Fruit fly (Drosophila melanogaster): Measurements from ENCODE around the gene vret.

The vret gene

DNA sequence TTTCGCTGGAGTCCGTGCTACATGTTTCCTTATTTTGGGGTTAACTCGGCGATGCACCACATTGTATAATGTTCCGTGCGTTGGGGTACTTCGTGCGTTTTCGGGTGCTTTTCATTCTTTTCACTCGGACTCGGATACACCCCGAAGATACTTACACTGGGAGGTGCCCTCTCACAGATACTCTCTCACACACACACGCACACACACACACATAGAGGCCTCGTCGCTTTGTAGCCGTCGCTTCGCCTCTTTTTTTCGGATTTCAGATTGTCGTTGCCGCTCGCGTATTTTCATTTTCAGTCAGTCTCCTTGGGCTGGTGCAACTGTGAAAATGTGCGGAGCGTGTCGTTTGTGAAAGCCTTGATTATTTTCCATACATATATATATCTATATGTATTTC lies 36.0 kb upstream of the vret start (continued):
- TF ChIP-seq odd (GFP tag; optimal IDR thresholded peaks at IDR 0.05) (peak; percentile 14), Stat92E (GFP tag; optimal IDR thresholded peaks at IDR 0.05) (peak in 1 of 3 experiments; percentile 36), CG12104 (GFP tag; optimal IDR thresholded peaks at IDR 0.05) (no peak), D19B (GFP tag; optimal IDR thresholded peaks at IDR 0.05) (no peak), tin (GFP tag; optimal IDR thresholded peaks at IDR 0.05) (peak; percentile 4), aop (GFP tag; IDR thresholded peaks at IDR 0.05) (no peak), Dp (GFP tag; optimal IDR thresholded peaks at IDR 0.05) (no peak), otp (GFP tag; IDR thresholded peaks at IDR 0.05) (no peak), CG7357 (GFP tag; IDR thresholded peaks at IDR 0.05) (no peak), jing (GFP tag; optimal IDR thresholded peaks at IDR 0.05) (no peak), Hmx (GFP tag; optimal IDR thresholded peaks at IDR 0.05) (no peak), CG11398 (GFP tag; optimal IDR thresholded peaks at IDR 0.05) (no peak), CG11456 (GFP tag; IDR thresholded peaks at IDR 0.05) (no peak), CG6689 (GFP tag; IDR thresholded peaks at IDR 0.05) (no peak), CG11723 (GFP tag; optimal IDR thresholded peaks at IDR 0.05) (no peak), Atf6 (GFP tag; IDR thresholded peaks at IDR 0.05) (peak; percentile 68; the same call in 1 of the 2 replicates)

DNA sequence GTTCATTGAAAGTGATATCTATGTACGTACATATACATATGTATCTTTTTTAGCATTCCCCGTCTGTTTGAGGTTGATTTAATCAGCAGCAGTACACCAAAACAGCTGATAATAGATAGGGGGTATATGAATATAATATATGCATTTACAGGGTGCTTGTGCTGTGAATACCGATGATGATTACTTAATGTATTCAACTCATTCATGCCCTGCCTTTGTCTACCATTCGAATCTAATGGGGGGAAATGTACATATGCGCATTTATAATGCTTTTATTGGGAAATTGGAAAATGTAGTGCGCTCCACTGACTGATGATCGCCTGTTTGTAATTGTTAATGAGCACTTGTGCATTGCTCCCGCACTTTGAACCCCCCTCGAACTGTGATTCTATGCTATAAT lies 34.8 kb upstream of the vret start:
- TF ChIP-seq CG7786 (GFP tag; optimal IDR thresholded peaks at IDR 0.05) (no peak), zen (tag; optimal IDR thresholded peaks at IDR 0.05) (no peak), CG4854 (GFP tag; optimal IDR thresholded peaks at IDR 0.05) (no peak), crc (GFP tag; optimal IDR thresholded peaks at IDR 0.05) (no peak), sug (tag; optimal IDR thresholded peaks at IDR 0.05) (peak; percentile 44), Dref (GFP tag; IDR thresholded peaks at IDR 0.05) (no peak), CG6689 (GFP tag; IDR thresholded peaks at IDR 0.05) (no peak), NfI (GFP tag; optimal IDR thresholded peaks at IDR 0.05) (no peak), jumu (GFP tag; optimal IDR thresholded peaks at IDR 0.05) (no peak), corto (GFP tag; optimal IDR thresholded peaks at IDR 0.05) (no peak), salm (tag; optimal IDR thresholded peaks at IDR 0.05) (peak; percentile 18), CG16815 (GFP tag; optimal IDR thresholded peaks at IDR 0.05) (no peak), Vsx1 (GFP tag; optimal IDR thresholded peaks at IDR 0.05) (no peak), fru (optimal IDR thresholded peaks at IDR 0.05) (no peak), Tbp (GFP tag; optimal IDR thresholded peaks at IDR 0.05) (no peak), gcm2 (GFP tag; optimal IDR thresholded peaks at IDR 0.05) (no peak), CG4424 (GFP tag; optimal IDR thresholded peaks at IDR 0.05) (no peak), CG6813 (GFP tag; optimal IDR thresholded peaks at IDR 0.05) (no peak), nerfin-1 (tag; optimal IDR thresholded peaks at IDR 0.05) (no peak), H2.0 (GFP tag; IDR thresholded peaks at IDR 0.05) (no peak), B-H2 (GFP tag; optimal IDR thresholded peaks at IDR 0.05) (no peak), chinmo (GFP tag; IDR thresholded peaks at IDR 0.05; ENCODE audit: partially characterized antibody) (0 out of 4 replicates have a peak, but pooled peaks have one; percentile 41), sd (tag; optimal IDR thresholded peaks at IDR 0.05) (peak; percentile 33), CG7357 (GFP tag; IDR thresholded peaks at IDR 0.05) (no peak), Chrac-16 (GFP tag; optimal IDR thresholded peaks at IDR 0.05) (no peak), PHDP (tag; optimal IDR thresholded peaks at IDR 0.05) (no peak), CG15011 (GFP tag; optimal IDR thresholded peaks at IDR 0.05) (no peak), Usf (GFP tag; optimal IDR thresholded peaks at IDR 0.05) (no peak), CG6254 (GFP tag; optimal IDR thresholded peaks at IDR 0.05) (peak; percentile 73), CG32767 (GFP tag; IDR thresholded peaks at IDR 0.05) (no peak), CG2678 (tag; optimal IDR thresholded peaks at IDR 0.05) (no peak), knrl (GFP tag; IDR thresholded peaks at IDR 0.05; ENCODE audit: partially characterized antibody) (no peak), kni (GFP tag; optimal IDR thresholded peaks at IDR 0.05) (peak; percentile 89), toy (GFP tag; IDR thresholded peaks at IDR 0.05) (no peak), CG14014 (GFP tag; IDR thresholded peaks at IDR 0.05) (no peak), CG2889 (GFP tag; IDR thresholded peaks at IDR 0.05) (no peak), CG11723 (GFP tag; optimal IDR thresholded peaks at IDR 0.05) (no peak), CrebB (tag; optimal IDR thresholded peaks at IDR 0.05) (no peak)

Data from whole organism, embryonic.